Worm (Caenorhabditis elegans) whole organism, L4 larva: ENCODE data around the gene F31B12.4.

Experiments
- F10B5.3 ChIP-seq: sonication (generic microtip); optimal IDR thresholded peaks from 2 replicates; lab custom pipeline; 2016; ENCODE audit warnings: mild to moderate bottlenecking, missing genetic modification characterization, missing compliant biosample characterization
- F37D6.2 ChIP-seq: sonication (generic microtip); optimal IDR thresholded peaks from 2 replicates; lab custom pipeline; 2016; ENCODE audit warnings: mild to moderate bottlenecking, missing genetic modification characterization, missing compliant biosample characterization
- F44E2.7 ChIP-seq: fragments of 200-800 bp; sonication (Bioruptor generic); IDR thresholded peaks from 2 replicates; pipeline ENCODE4 v2.1.2; 2022; ENCODE audit warnings: missing genetic modification characterization, missing compliant biosample characterization
- Y105C5A.15 ChIP-seq: fragments of 200-800 bp; sonication (Bioruptor generic); IDR thresholded peaks from 2 replicates; pipeline ENCODE4 v1.3.6; 2022; ENCODE audit warnings: missing genetic modification characterization, missing compliant biosample characterization
- Y48G9A.11 ChIP-seq: fragments of 200-800 bp; sonication (Bioruptor generic); IDR thresholded peaks from 2 replicates; pipeline ENCODE4 v1.3.6; 2022; ENCODE audit warnings: missing genetic modification reagents, missing genetic modification characterization, missing compliant biosample characterization
- Y75B8A.6 ChIP-seq: fragments of 200-800 bp; sonication (Bioruptor generic); IDR thresholded peaks from 2 replicates; pipeline ENCODE4 v1.3.6; 2022; ENCODE audit warnings: missing genetic modification reagents, missing genetic modification characterization, missing compliant biosample characterization
- aha-1 ChIP-seq: fragments of 150-350 bp; peaks from one replicate; lab custom pipeline; 2014; ENCODE audit warnings: missing biosample characterization, missing genetic modification characterization
- aly-2 ChIP-seq: sonication (generic microtip); optimal IDR thresholded peaks from 2 replicates; lab custom pipeline; 2018; ENCODE audit warnings: missing biosample characterization, missing genetic modification characterization
- arid-1 ChIP-seq: fragments of 200-800 bp; sonication (Bioruptor generic); conservative IDR thresholded peaks from 2 replicates; pipeline ENCODE4 v1.3.6; 2022; ENCODE audit warnings: missing genetic modification reagents, missing genetic modification characterization, missing compliant biosample characterization
- ceh-28 ChIP-seq: fragments of 150-350 bp; optimal IDR thresholded peaks from 2 replicates; lab custom pipeline; 2014; ENCODE audit warnings: missing biosample characterization, missing genetic modification reagents, missing genetic modification characterization
- ceh-62 ChIP-seq: sonication (generic microtip); optimal IDR thresholded peaks from 2 replicates; lab custom pipeline; 2017; ENCODE audit warnings: missing biosample characterization, missing genetic modification characterization
- ceh-82 ChIP-seq: sonication (generic microtip); optimal IDR thresholded peaks from 2 replicates; lab custom pipeline; 2017; ENCODE audit warnings: missing biosample characterization, missing genetic modification characterization
- cey-2 ChIP-seq: sonication (generic microtip); optimal IDR thresholded peaks from 3 replicates; lab custom pipeline; 2017; ENCODE audit warnings: missing genetic modification characterization, mild to moderate bottlenecking, missing compliant biosample characterization, antibody characterized with exemption, borderline replicate concordance; ENCODE audit not compliant: insufficient read depth
- daf-12 ChIP-seq: fragments of 150-350 bp; optimal IDR thresholded peaks from 2 replicates; lab custom pipeline; 2014; ENCODE audit warnings: missing biosample characterization, missing genetic modification reagents, missing genetic modification characterization
- daf-19 ChIP-seq: fragments of 200-800 bp; sonication (Bioruptor generic); conservative IDR thresholded peaks from 2 replicates; pipeline ENCODE4 v1.3.6; 2022; ENCODE audit warnings: missing genetic modification characterization, missing compliant biosample characterization
- daf-8 ChIP-seq: fragments of 200-800 bp; sonication (Bioruptor generic); IDR thresholded peaks from 2 replicates; pipeline ENCODE4 v1.3.6; 2022; ENCODE audit warnings: missing genetic modification characterization, missing compliant biosample characterization
- dmd-6 ChIP-seq: fragments of 200-800 bp; sonication (Bioruptor generic); IDR thresholded peaks from 2 replicates; pipeline ENCODE4 v1.3.6; 2022; ENCODE audit warnings: missing genetic modification reagents, missing genetic modification characterization, missing compliant biosample characterization
- dmd-8 ChIP-seq: fragments of 200-800 bp; sonication (Bioruptor generic); IDR thresholded peaks from 2 replicates; pipeline ENCODE4 v1.3.6; 2022; ENCODE audit warnings: missing genetic modification characterization, missing compliant biosample characterization
- dpl-1 ChIP-seq: fragments of 150-350 bp; optimal IDR thresholded peaks from 2 replicates; lab custom pipeline; 2014; ENCODE audit warnings: missing biosample characterization, missing genetic modification reagents, missing genetic modification characterization
- fkh-10 ChIP-seq: fragments of 150-350 bp; optimal IDR thresholded peaks from 2 replicates; lab custom pipeline; 2014; ENCODE audit warnings: missing biosample characterization, missing genetic modification reagents, missing genetic modification characterization
- fos-1 ChIP-seq: fragments of 150-350 bp; optimal IDR thresholded peaks from 2 replicates; lab custom pipeline; 2014; ENCODE audit warnings: missing biosample characterization, missing genetic modification characterization
- gei-8 ChIP-seq: fragments of 200-800 bp; sonication (Bioruptor generic); optimal IDR thresholded peaks from 2 replicates; lab custom pipeline; 2018; ENCODE audit warnings: mild to moderate bottlenecking, missing genetic modification characterization, missing compliant biosample characterization
- hlh-30 ChIP-seq: sonication (generic microtip); optimal IDR thresholded peaks from 2 replicates; lab custom pipeline; 2017; ENCODE audit warnings: antibody characterized with exemption, mild to moderate bottlenecking, missing genetic modification characterization, missing compliant biosample characterization; ENCODE audit not compliant: insufficient read depth
- lin-1 ChIP-seq: fragments of 200-800 bp; sonication (Bioruptor generic); IDR thresholded peaks from 2 replicates; pipeline ENCODE4 v1.3.6; 2022; ENCODE audit warnings: missing genetic modification reagents, missing genetic modification characterization, missing compliant biosample characterization
- lin-15B ChIP-seq: fragments of 150-350 bp; sonication (generic microtip); optimal IDR thresholded peaks from 3 replicates; lab custom pipeline; 2014; ENCODE audit warnings: missing biosample characterization, missing genetic modification characterization
- lin-39 ChIP-seq: fragments of 150-350 bp; optimal IDR thresholded peaks from 2 replicates; lab custom pipeline; 2014; ENCODE audit warnings: missing biosample characterization, missing genetic modification reagents, missing genetic modification characterization
- lir-3 ChIP-seq: sonication (generic microtip); optimal IDR thresholded peaks from 2 replicates; lab custom pipeline; 2016; ENCODE audit warnings: mild to moderate bottlenecking, missing genetic modification characterization, missing compliant biosample characterization
- mdl-1 ChIP-seq, 2 experiments: fragments of 150-350 bp in 1 of 2; sonication (generic microtip) in 1 of 2; optimal IDR thresholded peaks; 2 replicates each; lab custom pipeline; 2014 to 2017; ENCODE audit warnings: missing biosample characterization in 2 of 2, missing genetic modification characterization in 2 of 2
- mep-1 ChIP-seq: fragments of 150-350 bp; sonication (generic microtip); optimal IDR thresholded peaks from 3 replicates; lab custom pipeline; 2014; ENCODE audit warnings: missing biosample characterization, missing genetic modification characterization
- mes-2 ChIP-seq: sonication (generic microtip); optimal IDR thresholded peaks from 2 replicates; lab custom pipeline; 2016; ENCODE audit warnings: missing genotype, mild to moderate bottlenecking, missing genetic modification characterization, missing compliant biosample characterization; ENCODE audit not compliant: poor library complexity, severe bottlenecking
- nhr-41 ChIP-seq: fragments of 200-800 bp; sonication (Bioruptor generic); IDR thresholded peaks from 2 replicates; pipeline ENCODE4 v1.3.6; 2022; ENCODE audit warnings: missing genetic modification reagents, missing genetic modification characterization, missing compliant biosample characterization
- nhr-76 ChIP-seq: fragments of 150-350 bp; optimal IDR thresholded peaks from 2 replicates; lab custom pipeline; 2014; ENCODE audit warnings: missing biosample characterization, missing genetic modification characterization
- saeg-2 ChIP-seq: fragments of 200-800 bp; sonication (Bioruptor generic); IDR thresholded peaks from 2 replicates; pipeline ENCODE4 v1.3.6; 2022; ENCODE audit warnings: missing genetic modification reagents, missing genetic modification characterization, missing compliant biosample characterization
- sdz-12 ChIP-seq: fragments of 200-800 bp; sonication (Bioruptor generic); optimal IDR thresholded peaks from 2 replicates; lab custom pipeline; 2018; ENCODE audit warnings: mild to moderate bottlenecking, missing genetic modification characterization, missing compliant biosample characterization
- skn-1 ChIP-seq: fragments of 150-350 bp; optimal IDR thresholded peaks from 2 replicates; lab custom pipeline; 2014; ENCODE audit warnings: missing biosample characterization, missing genetic modification characterization
- snpc-4 ChIP-seq: fragments of 150-350 bp; optimal IDR thresholded peaks from 2 replicates; lab custom pipeline; 2014; ENCODE audit warnings: missing biosample characterization, missing genetic modification characterization
- tag-97 ChIP-seq: fragments of 200-800 bp; sonication (Bioruptor generic); IDR thresholded peaks from 2 replicates; pipeline ENCODE4 v1.3.6; 2022; ENCODE audit warnings: missing genetic modification characterization, missing compliant biosample characterization
- unc-39 ChIP-seq: sonication (generic microtip); optimal IDR thresholded peaks from 2 replicates; lab custom pipeline; 2017; ENCODE audit warnings: missing biosample characterization, missing genetic modification characterization
- zag-1 ChIP-seq: fragments of 150-350 bp; optimal IDR thresholded peaks from 2 replicates; lab custom pipeline; 2014; ENCODE audit warnings: missing biosample characterization, missing genetic modification characterization
- zfp-3 ChIP-seq: fragments of 200-800 bp; sonication (Bioruptor generic); conservative IDR thresholded peaks from 2 replicates; pipeline ENCODE4 v1.3.6; 2022; ENCODE audit warnings: missing genetic modification reagents, missing genetic modification characterization, missing compliant biosample characterization
- ztf-11 ChIP-seq: fragments of 150-350 bp; optimal IDR thresholded peaks from 2 replicates; lab custom pipeline; 2014; ENCODE audit warnings: missing biosample characterization, missing genetic modification characterization

Gene F31B12.4

ce11 chrX:10821160-10821559 lies 16.6 kb downstream of the F31B12.4 start (continued):
- TF ChIP-seq zfp-3 (GFP tag; lab: Robert Waterston, UW), result peak; percentile 72
- no peak for TF ChIP-seq dpl-1
- TF ChIP-seq aha-1 (tag; lab: Kevin White, UChicago), result peak; percentile 97
- no peak for TF ChIP-seq Y105C5A.15
- TF ChIP-seq nhr-41, result 0 out of 2 replicates have a peak, but pooled peaks have one; percentile 58
- no peak for TF ChIP-seq daf-12 (tag; lab: Kevin White, UChicago)
- no peak for TF ChIP-seq daf-8 (GFP tag; lab: Robert Waterston, UW)
- TF ChIP-seq fkh-10 (GFP tag; lab: Kevin White, UChicago), result no peak
- no peak for TF ChIP-seq zag-1
- peak; percentile 73 for TF ChIP-seq Y48G9A.11 (GFP tag; lab: Robert Waterston, UW)
- TF ChIP-seq sdz-12 (GFP tag; lab: Kevin White, UChicago), result no peak
- 0 out of 2 replicates have a peak, but pooled peaks have one; percentile 39 for TF ChIP-seq saeg-2
- no peak for TF ChIP-seq hlh-30
- TF ChIP-seq unc-39 (tag; lab: Kevin White, UChicago), result no peak
- no peak for TF ChIP-seq F10B5.3
- no peak for TF ChIP-seq nhr-76 (tag; lab: Kevin White, UChicago)
- peak; percentile 92 for TF ChIP-seq dmd-8 (GFP tag; lab: Robert Waterston, UW)

DNA sequence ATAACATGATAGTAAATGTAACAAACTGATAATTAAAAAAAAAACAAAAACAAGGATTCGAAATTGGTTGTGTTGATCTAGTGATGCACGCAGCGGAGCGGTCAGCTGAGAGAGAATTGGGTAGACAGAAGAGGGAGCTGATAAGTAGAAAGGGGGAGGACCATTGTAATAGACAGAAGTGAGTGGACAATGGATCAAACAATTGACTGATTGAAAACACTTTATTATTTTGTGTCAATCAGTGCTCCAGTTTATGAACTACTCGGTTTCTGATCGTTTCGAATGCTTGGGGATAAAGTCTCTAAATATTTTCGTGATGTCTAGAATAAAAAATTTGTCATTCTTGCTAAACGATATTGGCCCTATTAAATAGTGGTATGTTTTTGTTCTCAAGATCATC lies 30.0 kb downstream of the F31B12.4 start:
- no peak for TF ChIP-seq ceh-62 (tag; lab: Kevin White, UChicago)
- TF ChIP-seq skn-1 (tag; lab: Kevin White, UChicago), result no peak
- TF ChIP-seq lin-15B (tag; lab: Kevin White, UChicago), result no peak
- TF ChIP-seq lir-3, result no peak
- no peak for TF ChIP-seq tag-97 (GFP tag; lab: Robert Waterston, UW)
- TF ChIP-seq mes-2 (tag; lab: Kevin White, UChicago), result no peak
- TF ChIP-seq Y75B8A.6, result no peak
- TF ChIP-seq saeg-2, result no peak
- no peak for TF ChIP-seq ceh-28 (tag; lab: Kevin White, UChicago)
- TF ChIP-seq aly-2 (tag; lab: Kevin White, UChicago), result no peak
- TF ChIP-seq mdl-1 (tag; optimal IDR thresholded peaks at IDR 0.05; lab: Kevin White, UChicago), result no peak
- TF ChIP-seq ceh-82 (tag; lab: Kevin White, UChicago), result no peak
- no peak for TF ChIP-seq F44E2.7 (GFP tag; lab: Robert Waterston, UW)
- no peak for TF ChIP-seq daf-8 (GFP tag; lab: Robert Waterston, UW)
- no peak for TF ChIP-seq gei-8
- no peak for TF ChIP-seq dmd-8 (GFP tag; lab: Robert Waterston, UW)

DNA sequence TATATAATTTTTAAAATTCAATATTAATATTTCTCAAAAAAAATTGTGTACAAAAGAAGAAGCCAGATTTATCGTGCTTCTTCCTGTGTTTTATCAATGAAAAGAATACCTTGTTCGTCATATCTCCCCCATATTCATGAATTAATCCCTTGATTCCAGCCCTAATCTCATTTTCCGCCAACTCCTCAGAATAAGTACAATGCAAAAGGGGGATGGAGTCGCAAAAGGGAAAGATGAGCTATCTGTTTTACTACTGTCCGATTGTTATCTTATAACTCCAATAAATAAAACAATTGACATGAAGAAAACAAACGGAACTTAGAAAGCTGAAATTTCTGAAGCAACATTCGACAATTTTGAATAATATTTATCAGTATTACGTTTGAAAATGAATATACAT lies 33.1 kb downstream of the F31B12.4 start:
- TF ChIP-seq dmd-8 (GFP tag; lab: Robert Waterston, UW) (no peak), tag-97 (GFP tag; lab: Robert Waterston, UW) (no peak), arid-1 (GFP tag; lab: Robert Waterston, UW) (no peak), lin-1 (GFP tag; lab: Robert Waterston, UW) (no peak), aly-2 (tag; lab: Kevin White, UChicago) (no peak), F37D6.2 (tag; lab: Kevin White, UChicago) (no peak), ztf-11 (tag; lab: Kevin White, UChicago) (no peak), daf-19 (GFP tag; lab: Robert Waterston, UW) (no peak), dmd-6 (GFP tag; lab: Robert Waterston, UW) (no peak), mdl-1 (tag; optimal IDR thresholded peaks at IDR 0.05; lab: Kevin White, UChicago) (no peak), lin-39 (tag; lab: Kevin White, UChicago) (no peak), cey-2 (tag; lab: Kevin White, UChicago) (no peak), Y105C5A.15 (no peak), ceh-82 (tag; lab: Kevin White, UChicago) (no peak), fos-1 (no peak), mep-1 (tag; lab: Kevin White, UChicago) (no peak), sdz-12 (GFP tag; lab: Kevin White, UChicago) (no peak), snpc-4 (tag; lab: Kevin White, UChicago) (no peak)
